Comparison of ENCODE assay signal across 4 worm cellular contexts in the genomic region with DNA sequence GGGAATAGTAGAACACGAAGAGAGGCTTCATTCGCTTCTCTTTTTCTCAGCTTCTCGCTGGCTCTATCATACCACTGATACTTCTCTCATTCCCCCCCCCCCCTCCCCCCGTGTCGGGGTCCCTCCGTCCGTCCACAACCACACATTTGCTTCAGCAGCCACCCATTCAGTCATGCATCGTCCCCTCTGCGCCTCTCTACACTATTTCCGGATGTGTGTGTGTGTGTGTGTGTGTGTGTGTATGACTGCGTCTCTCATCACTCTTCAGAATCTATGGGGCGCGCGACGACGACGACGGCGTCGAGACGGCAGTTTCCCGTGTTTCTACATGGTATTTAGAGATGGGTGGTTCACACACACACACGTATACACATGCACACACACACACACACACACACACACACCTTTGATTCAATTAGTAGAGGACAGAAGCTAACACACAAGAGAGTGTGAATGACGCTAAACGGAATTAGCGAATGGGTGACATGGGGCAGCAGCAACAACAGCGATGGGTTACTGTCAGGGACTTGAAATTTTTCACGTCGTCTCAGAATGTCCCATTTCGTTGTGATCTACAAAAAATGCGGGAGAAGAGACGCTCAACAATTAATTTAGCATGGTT.
TF ChIP-seq lines count a peak whose summit lies in the region.

No protein-coding gene starts in this region.

TF ChIP-seq in whole organism, L2 larva, 48 proteins besides CTCF, POLR2A, EP300 and RAD21:
- TF ChIP-seq mab-5 (tag; optimal IDR thresholded peaks at IDR 0.05; lab: Kevin White, UChicago) (peak; percentile 52), nhr-25 (tag; optimal IDR thresholded peaks at IDR 0.05; lab: Kevin White, UChicago) (peak; percentile 40), alr-1 (tag; optimal IDR thresholded peaks at IDR 0.05; lab: Kevin White, UChicago) (no peak), zag-1 (tag; optimal IDR thresholded peaks at IDR 0.05; lab: Kevin White, UChicago) (peak; percentile 14), nhr-12 (tag; optimal IDR thresholded peaks at IDR 0.05; lab: Kevin White, UChicago) (no peak), crh-2 (tag; optimal IDR thresholded peaks at IDR 0.05; lab: Kevin White, UChicago) (peak; percentile 59), nhr-237 (tag; optimal IDR thresholded peaks at IDR 0.05; lab: Kevin White, UChicago) (no peak), unc-55 (GFP tag; optimal IDR thresholded peaks at IDR 0.05; lab: Kevin White, UChicago) (peak; percentile 82), sma-9 (GFP tag; optimal IDR thresholded peaks at IDR 0.05; lab: Kevin White, UChicago) (peak; percentile 60), sma-9 (tag; optimal IDR thresholded peaks at IDR 0.05; lab: Kevin White, UChicago) (no peak), lin-11 (tag; optimal IDR thresholded peaks at IDR 0.05; lab: Kevin White, UChicago) (peak; percentile 50), sem-4 (tag; optimal IDR thresholded peaks at IDR 0.05; lab: Kevin White, UChicago) (peak; percentile 64), C34F6.9 (tag; optimal IDR thresholded peaks at IDR 0.05; lab: Kevin White, UChicago) (peak; percentile 59), Y55F3AM.14 (GFP tag; optimal IDR thresholded peaks at IDR 0.05; lab: Kevin White, UChicago) (peak; percentile 44), nhr-129 (tag; optimal IDR thresholded peaks at IDR 0.05; lab: Kevin White, UChicago) (peak; percentile 67), lin-13 (GFP tag; optimal IDR thresholded peaks at IDR 0.05; lab: Kevin White, UChicago) (peak; percentile 19), ama-1 (optimal IDR thresholded peaks at IDR 0.05; lab: Kevin White, UChicago) (no peak), mdl-1 (tag; optimal IDR thresholded peaks at IDR 0.05; lab: Kevin White, UChicago) (peak in 1 of 2 experiments; percentile 59), nhr-21 (tag; optimal IDR thresholded peaks at IDR 0.05; lab: Kevin White, UChicago) (no peak), lsy-2 (tag; optimal IDR thresholded peaks at IDR 0.05; lab: Kevin White, UChicago) (peak in 1 of 2 experiments; percentile 46)

TF ChIP-seq in whole organism, L4 larva, 104 proteins besides CTCF, POLR2A, EP300 and RAD21 (continues in another document):
- TF ChIP-seq madf-9 (GFP tag; conservative IDR thresholded peaks at IDR 0.05; lab: Robert Waterston, UW) (peak; percentile 37; the same call in 1 of the 2 replicates), T26A8.4 (GFP tag; IDR thresholded peaks at IDR 0.05; lab: Robert Waterston, UW) (peak; percentile 52; the same call in 1 of the 2 replicates), ctbp-1 (GFP tag; IDR thresholded peaks at IDR 0.05; lab: Robert Waterston, UW) (peak; percentile 87), hif-1 (tag; optimal IDR thresholded peaks at IDR 0.05; lab: Kevin White, UChicago) (peak in 1 of 2 experiments; percentile 66), T20F7.1 (GFP tag; optimal IDR thresholded peaks at IDR 0.05; lab: Kevin White, UChicago) (no peak), lir-3 (tag; optimal IDR thresholded peaks at IDR 0.05; lab: Kevin White, UChicago) (no peak), hlh-11 (tag; optimal IDR thresholded peaks at IDR 0.05; lab: Kevin White, UChicago) (peak; percentile 68), madf-5 (GFP tag; IDR thresholded peaks at IDR 0.05; lab: Robert Waterston, UW) (no peak), attf-4 (tag; optimal IDR thresholded peaks at IDR 0.05; lab: Kevin White, UChicago) (no peak), hmg-1.1 (GFP tag; IDR thresholded peaks at IDR 0.05; lab: Robert Waterston, UW) (peak; percentile 88), dpl-1 (GFP tag; optimal IDR thresholded peaks at IDR 0.05; lab: Kevin White, UChicago) (peak; percentile 14), skn-1 (tag; optimal IDR thresholded peaks at IDR 0.05; lab: Kevin White, UChicago) (no peak), mes-2 (tag; optimal IDR thresholded peaks at IDR 0.05; lab: Kevin White, UChicago; ENCODE audit: poor library complexity, severe bottlenecking) (peak; percentile 37), lin-38 (GFP tag; IDR thresholded peaks at IDR 0.05; lab: Robert Waterston, UW) (peak; percentile 47), Y48G9A.11 (GFP tag; IDR thresholded peaks at IDR 0.05; lab: Robert Waterston, UW) (no peak), aha-1 (tag; lab: Kevin White, UChicago) (peak; percentile 93), nhr-6 (tag; optimal IDR thresholded peaks at IDR 0.05; lab: Kevin White, UChicago) (peak; percentile 75), ZK546.5 (tag; optimal IDR thresholded peaks at IDR 0.05; lab: Kevin White, UChicago) (no peak), hlh-30 (tag; optimal IDR thresholded peaks at IDR 0.05; lab: Kevin White, UChicago; ENCODE audit: insufficient read depth) (peak; percentile 85), zip-11 (GFP tag; IDR thresholded peaks at IDR 0.05; lab: Robert Waterston, UW) (no peak), nhr-11 (tag; optimal IDR thresholded peaks at IDR 0.05; lab: Kevin White, UChicago) (no peak), mep-1 (tag; optimal IDR thresholded peaks at IDR 0.05; lab: Kevin White, UChicago) (peak; percentile 72)

TF ChIP-seq in whole organism, late embryonic, 69 proteins besides CTCF, POLR2A, EP300 and RAD21 (continues in another document):
- TF ChIP-seq gmeb-2 (tag; optimal IDR thresholded peaks at IDR 0.05; lab: Kevin White, UChicago) (no peak), sdc-2 (tag; optimal IDR thresholded peaks at IDR 0.05; lab: Kevin White, UChicago) (no peak), dmd-4 (tag; optimal IDR thresholded peaks at IDR 0.05; lab: Kevin White, UChicago; ENCODE audit: borderline replicate concordance) (no peak), eyg-1 (tag; optimal IDR thresholded peaks at IDR 0.05; lab: Kevin White, UChicago) (no peak), hlh-6 (tag; optimal IDR thresholded peaks at IDR 0.05; lab: Kevin White, UChicago) (no peak), ceh-6 (GFP tag; optimal IDR thresholded peaks at IDR 0.05; lab: Kevin White, UChicago) (no peak), ets-4 (tag; optimal IDR thresholded peaks at IDR 0.05; lab: Kevin White, UChicago) (no peak), nhr-232 (tag; optimal IDR thresholded peaks at IDR 0.05; lab: Kevin White, UChicago) (no peak), lim-6 (tag; optimal IDR thresholded peaks at IDR 0.05; lab: Kevin White, UChicago) (no peak), ama-1 (optimal IDR thresholded peaks at IDR 0.05; lab: Kevin White, UChicago) (no peak), syd-9 (tag; optimal IDR thresholded peaks at IDR 0.05; lab: Kevin White, UChicago) (no peak), K09A11.1 (tag; optimal IDR thresholded peaks at IDR 0.05; lab: Kevin White, UChicago; ENCODE audit: insufficient read depth) (no peak), T23F11.4 (GFP tag; optimal IDR thresholded peaks at IDR 0.05; lab: Kevin White, UChicago) (no peak), pha-2 (tag; optimal IDR thresholded peaks at IDR 0.05; lab: Kevin White, UChicago) (no peak), ceh-34 (tag; optimal IDR thresholded peaks at IDR 0.05; lab: Kevin White, UChicago) (no peak), ref-2 (tag; optimal IDR thresholded peaks at IDR 0.05; lab: Kevin White, UChicago) (no peak), Y22D7AL.16 (tag; optimal IDR thresholded peaks at IDR 0.05; lab: Kevin White, UChicago) (no peak), ceh-31 (tag; optimal IDR thresholded peaks at IDR 0.05; lab: Kevin White, UChicago) (peak; percentile 47), hlh-30 (tag; optimal IDR thresholded peaks at IDR 0.05; lab: Kevin White, UChicago; ENCODE audit: insufficient read depth) (peak; percentile 42), pag-3 (tag; optimal IDR thresholded peaks at IDR 0.05; lab: Kevin White, UChicago; ENCODE audit: borderline replicate concordance) (no peak), ahr-1 (tag; optimal IDR thresholded peaks at IDR 0.05; lab: Kevin White, UChicago) (no peak), nhr-11 (tag; optimal IDR thresholded peaks at IDR 0.05; lab: Kevin White, UChicago) (no peak), fkh-10 (GFP tag; optimal IDR thresholded peaks at IDR 0.05; lab: Kevin White, UChicago) (no peak), madf-2 (tag; optimal IDR thresholded peaks at IDR 0.05; lab: Kevin White, UChicago) (no peak)

TF ChIP-seq in whole organism, mixed stage, embryonic, 35 proteins besides CTCF, POLR2A, EP300 and RAD21:
- TF ChIP-seq mls-2 (tag; optimal IDR thresholded peaks at IDR 0.05; lab: Kevin White, UChicago) (peak; percentile 79), ham-2 (GFP tag; optimal IDR thresholded peaks at IDR 0.05; lab: Kevin White, UChicago) (peak; percentile 73), cnd-1 (tag; optimal IDR thresholded peaks at IDR 0.05; lab: Kevin White, UChicago) (peak; percentile 57), lin-32 (GFP tag; optimal IDR thresholded peaks at IDR 0.05; lab: Kevin White, UChicago) (no peak), M03D4.4 (tag; optimal IDR thresholded peaks at IDR 0.05; lab: Kevin White, UChicago) (peak; percentile 68), sptf-1 (tag; optimal IDR thresholded peaks at IDR 0.05; lab: Kevin White, UChicago) (peak; percentile 85), ces-1 (GFP tag; optimal IDR thresholded peaks at IDR 0.05; lab: Kevin White, UChicago) (peak; percentile 57), ztf-11 (tag; optimal IDR thresholded peaks at IDR 0.05; lab: Kevin White, UChicago) (peak; percentile 64), pha-4 (tag; optimal IDR thresholded peaks at IDR 0.05; lab: Kevin White, UChicago) (no peak), mab-5 (tag; optimal IDR thresholded peaks at IDR 0.05; lab: Kevin White, UChicago) (no peak), unc-120 (tag; optimal IDR thresholded peaks at IDR 0.05; lab: Kevin White, UChicago; ENCODE audit: poor library complexity, severe bottlenecking) (peak; percentile 80), snpc-4 (tag; optimal IDR thresholded peaks at IDR 0.05; lab: Kevin White, UChicago) (no peak), nhr-28 (tag; optimal IDR thresholded peaks at IDR 0.05; lab: Kevin White, UChicago) (no peak), nhr-237 (tag; optimal IDR thresholded peaks at IDR 0.05; lab: Kevin White, UChicago) (no peak), ceh-43 (GFP tag; optimal IDR thresholded peaks at IDR 0.05; lab: Kevin White, UChicago) (peak; percentile 10), drap-1 (GFP tag; optimal IDR thresholded peaks at IDR 0.05; lab: Kevin White, UChicago) (peak; percentile 60), lin-13 (tag; optimal IDR thresholded peaks at IDR 0.05; lab: Kevin White, UChicago) (no peak)
